Fruit fly (Drosophila melanogaster): Measurements from ENCODE around the gene Ktl.

Gene Ktl

dm6 chr3R:20912725-20913124 lies 15.6 kb upstream of the Ktl start (continued):
- no peak for TF ChIP-seq CG4617 (GFP tag; optimal IDR thresholded peaks at IDR 0.05; ENCODE audit: borderline replicate concordance)
- TF ChIP-seq CG10147 (GFP tag; optimal IDR thresholded peaks at IDR 0.05): no peak
- no peak for TF ChIP-seq dmrt99B (tag; optimal IDR thresholded peaks at IDR 0.05)
- TF ChIP-seq CG6689 (GFP tag; IDR thresholded peaks at IDR 0.05): no peak
- no peak for TF ChIP-seq jumu (GFP tag; optimal IDR thresholded peaks at IDR 0.05)
- TF ChIP-seq CG31365 (tag; optimal IDR thresholded peaks at IDR 0.05): no peak
- TF ChIP-seq CG11398 (GFP tag; optimal IDR thresholded peaks at IDR 0.05): no peak
- TF ChIP-seq CG12155 (GFP tag; optimal IDR thresholded peaks at IDR 0.05): no peak
- TF ChIP-seq Sry-δ (GFP tag; optimal IDR thresholded peaks at IDR 0.05): no peak
- no peak for TF ChIP-seq CG11247 (GFP tag; IDR thresholded peaks at IDR 0.05)
- no peak for TF ChIP-seq Deaf1 (tag; optimal IDR thresholded peaks at IDR 0.05)
- TF ChIP-seq Rfx (GFP tag; IDR thresholded peaks at IDR 0.05): no peak
- peak; percentile 54 for TF ChIP-seq sd (tag; optimal IDR thresholded peaks at IDR 0.05)
- no peak for TF ChIP-seq HmgD (GFP tag; optimal IDR thresholded peaks at IDR 0.05)
- no peak for TF ChIP-seq CG9932 (GFP tag; IDR thresholded peaks at IDR 0.05)
- TF ChIP-seq stc (GFP tag; IDR thresholded peaks at IDR 0.05): no peak
- TF ChIP-seq CG10321 (GFP tag; IDR thresholded peaks at IDR 0.05): no peak
- TF ChIP-seq BtbVII (GFP tag; optimal IDR thresholded peaks at IDR 0.05): no peak
- TF ChIP-seq CG10543 (GFP tag; optimal IDR thresholded peaks at IDR 0.05): no peak
- TF ChIP-seq sima (GFP tag; optimal IDR thresholded peaks at IDR 0.05): no peak
- no peak for TF ChIP-seq Sry-β (GFP tag; optimal IDR thresholded peaks at IDR 0.05)
- TF ChIP-seq CG18262 (tag; optimal IDR thresholded peaks at IDR 0.05): no peak
- TF ChIP-seq CG12744 (GFP tag; optimal IDR thresholded peaks at IDR 0.05): no peak
- no peak for TF ChIP-seq Atf6 (GFP tag; IDR thresholded peaks at IDR 0.05)
- TF ChIP-seq Fer2 (tag; optimal IDR thresholded peaks at IDR 0.05): no peak
- no peak for TF ChIP-seq CG15696 (tag; optimal IDR thresholded peaks at IDR 0.05)
- peak; percentile 52; the same call in 1 of the 3 replicates for TF ChIP-seq knrl (GFP tag; IDR thresholded peaks at IDR 0.05; ENCODE audit: partially characterized antibody)
- TF ChIP-seq Adf1 (GFP tag; IDR thresholded peaks at IDR 0.05): no peak
- TF ChIP-seq emc (GFP tag; optimal IDR thresholded peaks at IDR 0.05): no peak
- TF ChIP-seq MBD-R2 (GFP tag; IDR thresholded peaks at IDR 0.05): no peak
- peak; percentile 52; the same call in 2 of the 3 replicates for TF ChIP-seq vnd (GFP tag; IDR thresholded peaks at IDR 0.05; ENCODE audit: partially characterized antibody)
- no peak for TF ChIP-seq nerfin-1 (tag; optimal IDR thresholded peaks at IDR 0.05)
- TF ChIP-seq CG11093 (GFP tag; IDR thresholded peaks at IDR 0.05): no peak
- TF ChIP-seq schlank (tag; optimal IDR thresholded peaks at IDR 0.05): no peak
- TF ChIP-seq sob (GFP tag; IDR thresholded peaks at IDR 0.05): no peak
- no peak for TF ChIP-seq lola (GFP tag; optimal IDR thresholded peaks at IDR 0.05)
- no peak for TF ChIP-seq NC2β (GFP tag; optimal IDR thresholded peaks at IDR 0.05)
- TF ChIP-seq CG13123 (GFP tag; optimal IDR thresholded peaks at IDR 0.05): no peak
- no peak for TF ChIP-seq bab2 (GFP tag; optimal IDR thresholded peaks at IDR 0.05)
- no peak for TF ChIP-seq dati (GFP tag; IDR thresholded peaks at IDR 0.05)
- TF ChIP-seq Hr51 (GFP tag; optimal IDR thresholded peaks at IDR 0.05): no peak
- no peak for TF ChIP-seq p53 (GFP tag; optimal IDR thresholded peaks at IDR 0.05)
- TF ChIP-seq CG4282 (GFP tag; optimal IDR thresholded peaks at IDR 0.05): no peak
- no peak for TF ChIP-seq CG10274 (GFP tag; optimal IDR thresholded peaks at IDR 0.05)
- peak; percentile 44; the same call in 1 of the 2 replicates for TF ChIP-seq ato (GFP tag; IDR thresholded peaks at IDR 0.05; ENCODE audit: partially characterized antibody)
- TF ChIP-seq CG2678 (tag; optimal IDR thresholded peaks at IDR 0.05): no peak
- TF ChIP-seq CG7987 (GFP tag; optimal IDR thresholded peaks at IDR 0.05): no peak
- no peak for TF ChIP-seq CG12219 (GFP tag; optimal IDR thresholded peaks at IDR 0.05)
- TF ChIP-seq CG1233 (GFP tag; optimal IDR thresholded peaks at IDR 0.05): no peak
- no peak for TF ChIP-seq Dip2 (GFP tag; IDR thresholded peaks at IDR 0.05)
- TF ChIP-seq CG12659 (GFP tag; optimal IDR thresholded peaks at IDR 0.05): no peak
